Fruit fly (Drosophila melanogaster) S2 (cell line): Measurements from ENCODE around the gene Cnx99A.

Experiments
- CG8478 ChIP-seq: fragments of >200 bp; optimal IDR thresholded peaks from 2 replicates; lab custom pipeline; 2018
- CTCF ChIP-seq, 2 experiments: fragments of >200 bp; optimal IDR thresholded peaks; 2 replicates each; lab custom pipeline; 2018

The Cnx99A gene

dm6 chr3R:29297080-29297479 lies 22.4 kb downstream of the Cnx99A start, which contains the start of gene CG14506:
Gene CG14506, minus strand, starts transcription at chr3R:29297180.
- no peak for TF ChIP-seq CTCF (optimal IDR thresholded peaks at IDR 0.05; lab: Kevin White, UChicago)
- no peak for TF ChIP-seq CG8478

- TF ChIP-seq CG8478, result no peak
- TF ChIP-seq CTCF (optimal IDR thresholded peaks at IDR 0.05; lab: Kevin White, UChicago), result no peak
Measured at dm6 chr3R:29293457-29293856, 26.0 kb downstream of the Cnx99A start.

dm6 chr3R:29291932-29292331 lies 27.5 kb downstream of the Cnx99A start:
- TF ChIP-seq CTCF (optimal IDR thresholded peaks at IDR 0.05; lab: Kevin White, UChicago) (no peak), CG8478 (no peak)

dm6 chr3R:29290588-29291530 lies 28.6 kb downstream of the Cnx99A start:
- TF ChIP-seq CG8478, result no peak

- TF ChIP-seq CG8478, result no peak
- TF ChIP-seq CTCF (optimal IDR thresholded peaks at IDR 0.05; lab: Kevin White, UChicago), result no peak
Measured at dm6 chr3R:29287320-29287957, 32.0 kb downstream of the Cnx99A start.

dm6 chr3R:29284315-29284714 lies 35.1 kb downstream of the Cnx99A start:
- no peak for TF ChIP-seq CG8478
- no peak for TF ChIP-seq CTCF (optimal IDR thresholded peaks at IDR 0.05; lab: Kevin White, UChicago)

dm6 chr3R:29282939-29283616 lies 36.4 kb downstream of the Cnx99A start:
- no peak for TF ChIP-seq CTCF (optimal IDR thresholded peaks at IDR 0.05; lab: Kevin White, UChicago)
- TF ChIP-seq CG8478, result no peak

- TF ChIP-seq CTCF (optimal IDR thresholded peaks at IDR 0.05; lab: Kevin White, UChicago), result no peak
- no peak for TF ChIP-seq CG8478
Measured at dm6 chr3R:29280633-29281572, 38.5 kb downstream of the Cnx99A start.

dm6 chr3R:29279557-29280203 lies 39.8 kb downstream of the Cnx99A start:
- TF ChIP-seq CG8478, result no peak
- TF ChIP-seq CTCF (optimal IDR thresholded peaks at IDR 0.05; lab: Kevin White, UChicago), result no peak

- TF ChIP-seq CTCF (optimal IDR thresholded peaks at IDR 0.05; lab: Kevin White, UChicago) (no peak), CG8478 (no peak)
Measured at dm6 chr3R:29277748-29278147, 41.7 kb downstream of the Cnx99A start.

- no peak for TF ChIP-seq CG8478
- no peak for TF ChIP-seq CTCF (optimal IDR thresholded peaks at IDR 0.05; lab: Kevin White, UChicago)
Measured at dm6 chr3R:29277009-29277408, 42.4 kb downstream of the Cnx99A start.

- no peak for TF ChIP-seq CG8478
Measured at dm6 chr3R:29274590-29274989, 44.9 kb downstream of the Cnx99A start.

dm6 chr3R:29273029-29273428 lies 46.4 kb downstream of the Cnx99A start:
- TF ChIP-seq CG8478 (no peak), CTCF (optimal IDR thresholded peaks at IDR 0.05; lab: Kevin White, UChicago) (no peak)

- TF ChIP-seq CG8478 (no peak), CTCF (optimal IDR thresholded peaks at IDR 0.05; lab: Kevin White, UChicago) (no peak)
Measured at dm6 chr3R:29269204-29269603, 50.2 kb downstream of the Cnx99A start.
